Worm (Caenorhabditis elegans) whole organism, L3 larva: ENCODE data around the gene F13C5.1.

Experiments
- R02D3.7 ChIP-seq: fragments of 150-350 bp; optimal IDR thresholded peaks from 2 replicates; lab custom pipeline; 2014; ENCODE audit warnings: missing biosample characterization, missing genetic modification characterization
- ZK546.5 ChIP-seq: sonication (generic microtip); optimal IDR thresholded peaks from 2 replicates; lab custom pipeline; 2017; ENCODE audit warnings: missing biosample characterization, missing genetic modification characterization
- aly-2 ChIP-seq: fragments of 150-350 bp; optimal IDR thresholded peaks from 2 replicates; lab custom pipeline; 2014; ENCODE audit warnings: missing biosample characterization, missing genetic modification characterization
- ama-1 ChIP-seq: fragments of 150-350 bp; optimal IDR thresholded peaks from 2 replicates; lab custom pipeline; 2018
- ceh-16 ChIP-seq: sonication (generic microtip); optimal IDR thresholded peaks from 2 replicates; lab custom pipeline; 2017; ENCODE audit warnings: missing biosample characterization, missing genetic modification characterization
- ceh-28 ChIP-seq: fragments of 150-350 bp; optimal IDR thresholded peaks from 2 replicates; lab custom pipeline; 2014; ENCODE audit warnings: missing biosample characterization, missing genetic modification reagents, missing genetic modification characterization
- ceh-82 ChIP-seq: fragments of 150-350 bp; optimal IDR thresholded peaks from 2 replicates; lab custom pipeline; 2014; ENCODE audit warnings: missing biosample characterization, missing genetic modification characterization
- ceh-9 ChIP-seq: sonication (generic microtip); optimal IDR thresholded peaks from 2 replicates; lab custom pipeline; 2018; ENCODE audit warnings: missing biosample characterization, missing genetic modification characterization
- daf-12 ChIP-seq: fragments of 150-350 bp; optimal IDR thresholded peaks from 2 replicates; lab custom pipeline; 2014; ENCODE audit warnings: missing biosample characterization, missing genetic modification reagents, missing genetic modification characterization
- egl-27 ChIP-seq: sonication (generic microtip); optimal IDR thresholded peaks from 4 replicates; lab custom pipeline; 2017; ENCODE audit warnings: missing biosample characterization, missing genetic modification reagents, missing genetic modification characterization
- egl-5 ChIP-seq: fragments of 150-350 bp; optimal IDR thresholded peaks from 2 replicates; lab custom pipeline; 2017; ENCODE audit warnings: missing biosample characterization, missing genetic modification reagents, missing genetic modification characterization, inconsistent platforms
- elt-1 ChIP-seq: fragments of 150-350 bp; optimal IDR thresholded peaks from 2 replicates; lab custom pipeline; 2014; ENCODE audit warnings: missing biosample characterization, missing genetic modification characterization
- elt-2 ChIP-seq: sonication (generic microtip); optimal IDR thresholded peaks from 2 replicates; lab custom pipeline; 2016; ENCODE audit warnings: missing genetic modification reagents, mild to moderate bottlenecking, missing genetic modification characterization, missing compliant biosample characterization
- elt-3 ChIP-seq, 3 experiments: fragments of 150-350 bp in 1 of 3; sonication (generic microtip) in 2 of 3; optimal IDR thresholded peaks; 2 replicates in 2 of 3; 4 replicates in 1 of 3; lab custom pipeline; 2014 to 2017; ENCODE audit warnings: missing biosample characterization in 3 of 3, missing genetic modification characterization in 3 of 3
- eor-1 ChIP-seq, 2 experiments: fragments of 150-350 bp; optimal IDR thresholded peaks; 2 replicates each; lab custom pipeline; 2014 to 2018; ENCODE audit warnings: missing biosample characterization in 2 of 2, missing genetic modification characterization in 2 of 2
- fkh-10 ChIP-seq: sonication (generic microtip); optimal IDR thresholded peaks from 2 replicates; lab custom pipeline; 2017; ENCODE audit warnings: missing biosample characterization, missing genetic modification reagents, missing genetic modification characterization
- fkh-2 ChIP-seq: fragments of 150-350 bp; optimal IDR thresholded peaks from 2 replicates; lab custom pipeline; 2014; ENCODE audit warnings: missing biosample characterization, missing genetic modification reagents, missing genetic modification characterization
- fos-1 ChIP-seq: fragments of 150-350 bp; optimal IDR thresholded peaks from 2 replicates; lab custom pipeline; 2014; ENCODE audit warnings: missing biosample characterization, missing genetic modification characterization
- hmg-11 ChIP-seq: sonication (generic microtip); optimal IDR thresholded peaks from 2 replicates; lab custom pipeline; 2016; ENCODE audit warnings: missing genetic modification characterization, missing compliant biosample characterization
- jun-1 ChIP-seq: fragments of 150-350 bp; optimal IDR thresholded peaks from 2 replicates; lab custom pipeline; 2014; ENCODE audit warnings: missing biosample characterization, missing genetic modification reagents, missing genetic modification characterization
- lin-15B ChIP-seq: fragments of 150-350 bp; optimal IDR thresholded peaks from 2 replicates; lab custom pipeline; 2014; ENCODE audit warnings: missing biosample characterization, missing genetic modification characterization
- lin-39 ChIP-seq: fragments of 150-350 bp; optimal IDR thresholded peaks from 2 replicates; lab custom pipeline; 2018; ENCODE audit warnings: missing biosample characterization, missing genetic modification reagents, missing genetic modification characterization
- lsy-12 ChIP-seq: sonication (generic microtip); optimal IDR thresholded peaks from 2 replicates; lab custom pipeline; 2016; ENCODE audit warnings: mild to moderate bottlenecking, missing genetic modification characterization, missing compliant biosample characterization
- mdl-1 ChIP-seq: fragments of 150-350 bp; optimal IDR thresholded peaks from 2 replicates; lab custom pipeline; 2014; ENCODE audit warnings: missing biosample characterization, missing genetic modification characterization
- mml-1 ChIP-seq: fragments of 150-350 bp; sonication (generic microtip); optimal IDR thresholded peaks from 3 replicates; lab custom pipeline; 2014; ENCODE audit warnings: missing biosample characterization, missing genetic modification characterization
- nfya-1 ChIP-seq: sonication (generic microtip); optimal IDR thresholded peaks from 2 replicates; lab custom pipeline; 2017; ENCODE audit warnings: missing genetic modification characterization, mild to moderate bottlenecking, missing compliant biosample characterization, antibody characterized with exemption, moderate library complexity; ENCODE audit not compliant: insufficient read depth
- nhr-11 ChIP-seq: fragments of 150-350 bp; optimal IDR thresholded peaks from 2 replicates; lab custom pipeline; 2014; ENCODE audit warnings: missing biosample characterization, missing genetic modification characterization
- nhr-12 ChIP-seq: fragments of 150-350 bp; optimal IDR thresholded peaks from 2 replicates; lab custom pipeline; 2014; ENCODE audit warnings: missing biosample characterization, missing genetic modification characterization
- nhr-237 ChIP-seq: fragments of 150-350 bp; optimal IDR thresholded peaks from 2 replicates; lab custom pipeline; 2014; ENCODE audit warnings: missing biosample characterization, missing genetic modification characterization
- nhr-25 ChIP-seq: sonication (generic microtip); optimal IDR thresholded peaks from 2 replicates; lab custom pipeline; 2017; ENCODE audit warnings: missing biosample characterization, missing genetic modification characterization
- nhr-28 ChIP-seq: fragments of 150-350 bp; optimal IDR thresholded peaks from 2 replicates; lab custom pipeline; 2014; ENCODE audit warnings: missing biosample characterization, missing genetic modification characterization
- nhr-43 ChIP-seq: sonication (generic microtip); optimal IDR thresholded peaks from 2 replicates; lab custom pipeline; 2016; ENCODE audit warnings: mild to moderate bottlenecking, missing genetic modification characterization, missing compliant biosample characterization; ENCODE audit not compliant: poor library complexity, severe bottlenecking
- nhr-67 ChIP-seq: fragments of 150-350 bp; optimal IDR thresholded peaks from 2 replicates; lab custom pipeline; 2014; ENCODE audit warnings: missing biosample characterization, missing genetic modification characterization
- nhr-76 ChIP-seq: fragments of 150-350 bp; sonication (generic microtip); optimal IDR thresholded peaks from 5 replicates; lab custom pipeline; 2014; ENCODE audit warnings: missing biosample characterization, missing genetic modification characterization
- nhr-77 ChIP-seq: fragments of 150-350 bp; optimal IDR thresholded peaks from 2 replicates; lab custom pipeline; 2014; ENCODE audit warnings: missing biosample characterization, missing genetic modification characterization
- pqm-1 ChIP-seq: fragments of 150-350 bp; optimal IDR thresholded peaks from 2 replicates; lab custom pipeline; 2017; ENCODE audit warnings: missing biosample characterization, missing genetic modification characterization, inconsistent platforms
- sea-2 ChIP-seq: fragments of 150-350 bp; sonication (generic microtip); optimal IDR thresholded peaks from 4 replicates; lab custom pipeline; 2014; ENCODE audit warnings: missing biosample characterization, missing genetic modification reagents, missing genetic modification characterization
- skn-1 ChIP-seq: fragments of 150-350 bp; optimal IDR thresholded peaks from 2 replicates; lab custom pipeline; 2014; ENCODE audit warnings: missing biosample characterization, missing genetic modification characterization
- snpc-4 ChIP-seq: fragments of 150-350 bp; optimal IDR thresholded peaks from 2 replicates; lab custom pipeline; 2014; ENCODE audit warnings: missing biosample characterization, missing genetic modification characterization
- tbx-2 ChIP-seq: sonication (generic microtip); optimal IDR thresholded peaks from 2 replicates; lab custom pipeline; 2016; ENCODE audit warnings: mild to moderate bottlenecking, missing genetic modification characterization, missing compliant biosample characterization
- unc-39 ChIP-seq: sonication (generic microtip); optimal IDR thresholded peaks from 4 replicates; lab custom pipeline; 2017; ENCODE audit warnings: missing biosample characterization, missing genetic modification characterization
- unc-62 ChIP-seq: fragments of 150-350 bp; sonication (generic microtip); optimal IDR thresholded peaks from 4 replicates; lab custom pipeline; 2014; ENCODE audit warnings: missing biosample characterization, missing genetic modification reagents, missing genetic modification characterization
- ztf-11 ChIP-seq: fragments of 150-350 bp; optimal IDR thresholded peaks from 2 replicates; lab custom pipeline; 2014; ENCODE audit warnings: missing biosample characterization, missing genetic modification characterization
- ztf-4 ChIP-seq: fragments of 150-350 bp; optimal IDR thresholded peaks from 2 replicates; lab custom pipeline; 2014; ENCODE audit warnings: missing biosample characterization, missing genetic modification characterization

Gene F13C5.1

ce11 chrX:581754-582153 lies 20.2 kb upstream of the F13C5.1 start:
- TF ChIP-seq fkh-2 (tag; lab: Kevin White, UChicago) (no peak), snpc-4 (no peak), unc-39 (tag; lab: Kevin White, UChicago) (no peak), lin-39 (tag; lab: Kevin White, UChicago) (no peak), nhr-77 (no peak), nhr-43 (tag; lab: Kevin White, UChicago) (no peak), sea-2 (GFP tag; lab: Kevin White, UChicago) (no peak)

ce11 chrX:585598-586217 lies 16.3 kb upstream of the F13C5.1 start:
- TF ChIP-seq daf-12, result no peak
- peak; percentile 90 for TF ChIP-seq elt-1 (tag; lab: Kevin White, UChicago)

ce11 chrX:587798-588197 lies 14.2 kb upstream of the F13C5.1 start, which contains the start of gene mrp-1:
mrp-1 (minus strand) TSS chrX:587898.
- no peak for TF ChIP-seq egl-27
- no peak for TF ChIP-seq hmg-11 (tag; lab: Kevin White, UChicago)
- TF ChIP-seq elt-2 (tag; lab: Kevin White, UChicago), result peak; percentile 18
- no peak for TF ChIP-seq nhr-237 (tag; lab: Kevin White, UChicago)

ce11 chrX:591056-591455 lies 10.9 kb upstream of the F13C5.1 start:
- TF ChIP-seq nhr-77 (no peak), ceh-82 (tag; lab: Kevin White, UChicago) (no peak), nhr-76 (no peak), nhr-11 (tag; lab: Kevin White, UChicago) (no peak), nhr-67 (no peak)

ce11 chrX:593245-593733 lies 8.7 kb upstream of the F13C5.1 start:
- TF ChIP-seq lin-39 (tag; lab: Kevin White, UChicago) (peak; percentile 89), elt-3 (tag; optimal IDR thresholded peaks at IDR 0.05; lab: Kevin White, UChicago) (no peak), nhr-12 (tag; lab: Kevin White, UChicago) (no peak), ztf-11 (tag; lab: Kevin White, UChicago) (no peak), nhr-28 (no peak), nhr-76 (peak; percentile 27), skn-1 (tag; lab: Kevin White, UChicago) (peak; percentile 60), ama-1 (lab: Kevin White, UChicago) (no peak), unc-39 (tag; lab: Kevin White, UChicago) (no peak), sea-2 (GFP tag; lab: Kevin White, UChicago) (peak; percentile 41), nhr-11 (tag; lab: Kevin White, UChicago) (peak; percentile 14), lsy-12 (tag; lab: Kevin White, UChicago) (no peak), pqm-1 (tag; lab: Kevin White, UChicago) (peak; percentile 58), fos-1 (tag; lab: Kevin White, UChicago) (no peak), eor-1 (tag; optimal IDR thresholded peaks at IDR 0.05; lab: Kevin White, UChicago) (no peak), tbx-2 (peak; percentile 72), nhr-43 (tag; lab: Kevin White, UChicago) (no peak), mml-1 (tag; lab: Kevin White, UChicago) (no peak), jun-1 (tag; lab: Kevin White, UChicago) (peak; percentile 69), nfya-1 (tag; lab: Kevin White, UChicago) (peak; percentile 88), fkh-2 (tag; lab: Kevin White, UChicago) (peak; percentile 39), R02D3.7 (tag; lab: Kevin White, UChicago) (peak; percentile 38), ceh-9 (tag; lab: Kevin White, UChicago) (no peak), nhr-67 (no peak), nhr-25 (peak; percentile 36), nhr-237 (tag; lab: Kevin White, UChicago) (no peak), daf-12 (no peak), nhr-77 (no peak), egl-5 (tag; lab: Kevin White, UChicago) (peak; percentile 83), ztf-4 (tag; lab: Kevin White, UChicago) (no peak), ceh-16 (tag; lab: Kevin White, UChicago) (no peak), hmg-11 (tag; lab: Kevin White, UChicago) (peak; percentile 97), lin-15B (peak; percentile 60), mdl-1 (tag; lab: Kevin White, UChicago) (peak; percentile 86), unc-62 (GFP tag; lab: Kevin White, UChicago) (peak; percentile 54), ZK546.5 (no peak), ceh-28 (peak; percentile 64), fkh-10 (GFP tag; lab: Kevin White, UChicago) (no peak), ceh-82 (tag; lab: Kevin White, UChicago) (no peak), aly-2 (tag; lab: Kevin White, UChicago) (no peak)
